Worm (Caenorhabditis elegans) whole organism, midembryonic: ENCODE results near the gene F37A4.4.

Source experiments
- flt-1 ChIP-seq: fragments of 200-800 bp; sonication (Bioruptor generic); IDR thresholded peaks from 2 replicates; pipeline ENCODE4 v1.3.6; 2022; ENCODE audit warnings: missing genetic modification characterization, missing compliant biosample characterization
- med-1 ChIP-seq: sonication (generic microtip); optimal IDR thresholded peaks from 2 replicates; lab custom pipeline; 2017; ENCODE audit warnings: missing genetic modification characterization, mild to moderate bottlenecking, missing compliant biosample characterization, antibody characterized with exemption, missing genetic modification reagents; ENCODE audit not compliant: insufficient read depth
- ref-1 ChIP-seq: fragments of 200-800 bp; sonication (Bioruptor generic); conservative IDR thresholded peaks from 2 replicates; pipeline ENCODE4 v1.3.6; 2022; ENCODE audit warnings: missing genetic modification reagents, missing genetic modification characterization, missing compliant biosample characterization

ce11 chrIII:6736971-6737370 is 23.6 kb downstream of the F37A4.4 start, which contains the start of gene K07E12.2:
- no peak for TF ChIP-seq med-1 (GFP tag; lab: Kevin White, UChicago)
- no peak for TF ChIP-seq flt-1 (GFP tag; lab: Robert Waterston, UW)
- TF ChIP-seq ref-1 (GFP tag; lab: Robert Waterston, UW), result no peak
